Worm (Caenorhabditis elegans) whole organism, early embryonic: ENCODE results near the gene W08F4.3.
"Not testable (repeated sequence)": the region's sequence is repeated elsewhere in the genome, so short reads cannot be mapped to it uniquely, and the experiment has no call there.

Source experiments
- B0310.2 ChIP-seq: sonication (generic microtip); optimal IDR thresholded peaks from 2 replicates; lab custom pipeline; 2016; ENCODE audit warnings: mild to moderate bottlenecking, missing genetic modification characterization, missing compliant biosample characterization
- F13C5.2 ChIP-seq: sonication (generic microtip); optimal IDR thresholded peaks from 2 replicates; lab custom pipeline; 2017; ENCODE audit warnings: mild to moderate bottlenecking, missing genetic modification characterization, inconsistent platforms, missing compliant biosample characterization
- aly-1 ChIP-seq: sonication (generic microtip); optimal IDR thresholded peaks from 2 replicates; lab custom pipeline; 2016; ENCODE audit warnings: missing genetic modification characterization, missing compliant biosample characterization
- ama-1 ChIP-seq: fragments of 150-350 bp; optimal IDR thresholded peaks from 2 replicates; lab custom pipeline; 2014
- ceh-13 ChIP-seq: fragments of 200-800 bp; sonication (Bioruptor generic); optimal IDR thresholded peaks from 2 replicates; lab custom pipeline; 2018; ENCODE audit warnings: mild to moderate bottlenecking, missing genetic modification characterization, missing compliant biosample characterization
- ceh-36 ChIP-seq: sonication (generic microtip); optimal IDR thresholded peaks from 2 replicates; lab custom pipeline; 2016; ENCODE audit warnings: missing genetic modification characterization, inconsistent platforms, missing compliant biosample characterization
- ets-7 ChIP-seq: sonication (generic microtip); optimal IDR thresholded peaks from 2 replicates; lab custom pipeline; 2016; ENCODE audit warnings: missing genotype, missing genetic modification characterization, missing compliant biosample characterization
- flt-1 ChIP-seq: fragments of 200-800 bp; sonication (Bioruptor generic); IDR thresholded peaks from 2 replicates; pipeline ENCODE4 v1.3.6; 2022; ENCODE audit warnings: missing genetic modification characterization, missing compliant biosample characterization
- hmbx-1 ChIP-seq: sonication (generic microtip); optimal IDR thresholded peaks from 2 replicates; lab custom pipeline; 2016; ENCODE audit warnings: mild to moderate bottlenecking, missing genetic modification characterization, missing compliant biosample characterization
- hmg-4 ChIP-seq: fragments of 200-800 bp; sonication (Bioruptor generic); optimal IDR thresholded peaks from 2 replicates; lab custom pipeline; 2018; ENCODE audit warnings: mild to moderate bottlenecking, missing genetic modification characterization, missing compliant biosample characterization
- hnd-1 ChIP-seq: sonication (generic microtip); optimal IDR thresholded peaks from 2 replicates; lab custom pipeline; 2016; ENCODE audit warnings: missing genetic modification characterization, missing compliant biosample characterization
- pes-1 ChIP-seq: fragments of 200-800 bp; sonication (Bioruptor generic); IDR thresholded peaks from 2 replicates; pipeline ENCODE4 v1.3.6; 2022; ENCODE audit warnings: missing genetic modification reagents, missing genetic modification characterization, missing compliant biosample characterization
- scrt-1 ChIP-seq: fragments of 200-800 bp; sonication (Bioruptor generic); IDR thresholded peaks from 2 replicates; pipeline ENCODE4 v1.3.6; 2022; ENCODE audit warnings: missing genetic modification characterization, missing compliant biosample characterization
- sea-1 ChIP-seq: fragments of 200-800 bp; sonication (Bioruptor generic); conservative IDR thresholded peaks from 2 replicates; pipeline ENCODE4 v1.3.6; 2022; ENCODE audit warnings: missing genetic modification characterization, missing compliant biosample characterization
- tbx-11 ChIP-seq: fragments of 200-800 bp; sonication (Bioruptor generic); IDR thresholded peaks from 2 replicates; pipeline ENCODE4 v1.3.6; 2022; ENCODE audit warnings: missing genetic modification characterization, missing compliant biosample characterization
- tbx-37 ChIP-seq: fragments of 200-800 bp; sonication (Bioruptor generic); conservative IDR thresholded peaks from 2 replicates; pipeline ENCODE4 v1.3.6; 2022; ENCODE audit warnings: missing genetic modification reagents, missing genetic modification characterization, missing compliant biosample characterization
- tra-4 ChIP-seq: sonication (generic microtip); optimal IDR thresholded peaks from 2 replicates; lab custom pipeline; 2017; ENCODE audit warnings: missing genetic modification characterization, missing compliant biosample characterization

W08F4.3 gene

DNA sequence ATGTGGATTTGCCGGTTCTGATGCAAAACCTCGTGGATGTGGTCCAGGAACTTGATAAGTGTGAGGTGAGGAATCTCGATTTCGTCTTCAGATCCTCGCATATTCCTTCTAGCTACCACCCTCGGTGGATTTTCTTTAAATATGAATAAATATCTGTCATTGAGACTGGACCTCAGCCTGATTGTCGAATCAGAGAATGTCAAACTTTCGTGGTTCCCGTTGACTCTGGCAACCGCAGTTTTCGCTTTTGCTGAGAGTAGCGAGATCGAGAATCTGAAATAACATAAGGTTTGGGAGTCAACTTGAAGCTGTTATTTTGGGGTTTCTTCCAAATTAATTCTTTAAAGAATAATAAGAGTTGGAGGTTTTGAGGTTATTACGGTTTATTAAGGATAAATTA lies 2.2 kb downstream of the W08F4.3 start, which contains the start of gene fbxb-14:
TSS of gene fbxb-14 (minus strand) at position 101 of the 400 bp plus-strand sequence.
- no peak for TF ChIP-seq ets-7 (tag; lab: Kevin White, UChicago)
- TF ChIP-seq B0310.2 (tag; lab: Kevin White, UChicago): no peak
- no peak for TF ChIP-seq ceh-13 (GFP tag; lab: Kevin White, UChicago)
- TF ChIP-seq pes-1 (GFP tag; lab: Robert Waterston, UW): no peak
- no peak for TF ChIP-seq hnd-1 (tag; lab: Kevin White, UChicago)
- no peak for TF ChIP-seq F13C5.2
- TF ChIP-seq aly-1 (tag; lab: Kevin White, UChicago): no peak
- no peak for TF ChIP-seq tra-4 (tag; lab: Kevin White, UChicago)
- TF ChIP-seq ceh-36 (tag; lab: Kevin White, UChicago): no peak
- no peak for TF ChIP-seq flt-1 (GFP tag; lab: Robert Waterston, UW)
- no peak for TF ChIP-seq hmbx-1 (tag; lab: Kevin White, UChicago)
- TF ChIP-seq hmg-4 (GFP tag; lab: Kevin White, UChicago): no peak
- TF ChIP-seq scrt-1 (GFP tag; lab: Robert Waterston, UW): no peak

DNA sequence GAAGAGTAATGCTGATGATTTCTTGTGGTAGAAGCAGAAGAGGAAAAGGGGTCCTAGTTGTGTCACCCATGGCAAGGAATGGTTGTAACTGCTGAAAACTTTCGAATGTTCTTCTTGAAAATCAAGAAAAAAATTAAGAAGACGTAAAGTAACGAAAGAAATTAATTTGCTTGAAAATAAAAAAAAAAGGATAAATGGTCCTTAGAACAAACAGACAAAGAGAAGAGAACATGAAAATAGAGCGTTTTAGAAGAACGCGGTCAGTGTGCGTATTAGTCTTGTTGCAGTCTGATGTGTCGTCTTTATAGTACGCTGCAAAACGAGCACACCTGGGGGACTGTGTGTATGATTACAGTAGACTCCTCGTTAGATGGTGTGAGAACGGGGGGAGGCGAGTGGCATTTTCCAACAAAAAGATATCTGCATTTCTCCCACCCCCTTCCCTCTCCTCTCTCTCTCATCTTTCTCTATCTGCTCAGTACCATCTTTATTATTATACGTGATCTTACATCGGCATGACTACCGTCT lies 4.0 kb downstream of the W08F4.3 start, which contains the start of the genes W08F4.12 and W08F4.13:
TSS of gene W08F4.12 (minus strand) at position 101 of the 528 bp plus-strand sequence.
TSS of gene W08F4.13 (plus strand) at position 478 of the 528 bp plus-strand sequence.
- TF ChIP-seq hmbx-1 (tag; lab: Kevin White, UChicago): no peak

DNA sequence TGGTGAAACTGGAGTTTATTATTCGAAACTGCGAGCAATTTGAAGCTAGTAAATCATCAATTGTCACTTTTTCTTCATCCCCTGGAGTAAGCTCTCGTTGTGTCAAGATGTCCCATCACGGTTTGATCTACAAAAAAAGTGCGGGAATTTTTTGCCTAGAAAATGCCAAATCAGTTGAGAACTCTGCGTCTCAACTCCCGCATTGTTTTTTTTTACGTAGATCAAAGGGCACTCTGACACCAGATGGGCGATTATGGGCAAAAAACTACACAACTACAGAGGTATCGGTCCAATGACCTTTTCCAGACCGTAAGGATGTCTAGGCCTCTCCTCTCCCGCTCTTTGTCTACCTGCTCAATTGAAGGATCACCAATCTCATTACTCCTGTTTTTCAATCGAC lies 7.1 kb downstream of the W08F4.3 start, which contains the start of gene fbxb-34:
TSS of gene fbxb-34 (plus strand) at position 301 of the 400 bp plus-strand sequence.
- TF ChIP-seq B0310.2 (tag; lab: Kevin White, UChicago) (no peak), ets-7 (tag; lab: Kevin White, UChicago) (no peak), pes-1 (GFP tag; lab: Robert Waterston, UW) (no peak), ama-1 (no peak), scrt-1 (GFP tag; lab: Robert Waterston, UW) (no peak), hmg-4 (GFP tag; lab: Kevin White, UChicago) (no peak), hnd-1 (tag; lab: Kevin White, UChicago) (no peak), tra-4 (tag; lab: Kevin White, UChicago) (no peak), sea-1 (GFP tag; lab: Robert Waterston, UW) (no peak), flt-1 (GFP tag; lab: Robert Waterston, UW) (no peak), F13C5.2 (no peak), ceh-13 (GFP tag; lab: Kevin White, UChicago) (no peak), tbx-11 (no peak), tbx-37 (GFP tag; lab: Robert Waterston, UW) (no peak)

DNA sequence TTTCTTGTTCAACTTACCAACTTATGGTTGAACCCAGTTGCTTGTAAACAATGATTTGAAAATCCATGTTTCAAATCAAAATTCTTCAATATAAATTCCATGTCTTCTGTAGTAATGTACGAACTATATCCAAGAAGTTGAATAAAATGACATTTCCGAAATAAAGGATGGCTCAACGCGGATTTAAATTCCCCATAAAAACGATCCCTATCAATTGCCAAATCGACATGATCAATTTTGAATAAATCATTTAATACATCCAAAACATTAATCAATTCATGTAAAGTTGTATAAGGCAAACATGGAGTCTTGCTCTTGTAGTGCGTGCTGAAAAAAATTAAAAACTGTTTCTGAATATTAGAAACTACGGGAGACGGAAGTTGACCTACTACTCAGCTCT lies 10.7 kb downstream of the W08F4.3 start, which contains the start of gene W08F4.10:
TSS of gene W08F4.10 (minus strand) at position 101 of the 400 bp plus-strand sequence.
- no peak for TF ChIP-seq tbx-11
- no peak for TF ChIP-seq tbx-37 (GFP tag; lab: Robert Waterston, UW)
- no peak for TF ChIP-seq sea-1 (GFP tag; lab: Robert Waterston, UW)
- no peak for TF ChIP-seq ets-7 (tag; lab: Kevin White, UChicago)
- no peak for TF ChIP-seq hnd-1 (tag; lab: Kevin White, UChicago)

DNA sequence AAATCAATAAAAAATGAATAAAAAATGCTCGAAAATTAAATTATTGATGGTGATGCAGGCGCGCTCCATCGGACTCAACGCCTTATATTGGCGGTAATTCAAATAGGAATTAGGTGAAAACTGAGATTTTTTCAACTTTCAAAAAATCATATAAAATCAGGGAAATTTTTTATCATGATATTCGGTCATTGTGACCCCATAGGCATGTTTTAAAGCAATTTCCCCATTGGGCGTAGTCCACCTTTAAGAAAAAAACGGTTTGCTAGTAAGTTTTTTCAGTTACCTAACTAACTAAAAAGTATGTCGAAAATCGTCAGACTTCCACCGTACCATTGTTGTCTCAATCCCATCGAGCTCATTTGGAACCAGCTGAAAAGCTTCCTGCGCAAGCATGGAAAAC lies 12.8 kb downstream of the W08F4.3 start, which contains the start of gene W08F4.1:
TSS of gene W08F4.1 (plus strand) at position 301 of the 400 bp plus-strand sequence.
- not testable (repeated sequence) for TF ChIP-seq ceh-36 (tag; lab: Kevin White, UChicago); hmbx-1 (tag; lab: Kevin White, UChicago); sea-1 (GFP tag; lab: Robert Waterston, UW)

DNA sequence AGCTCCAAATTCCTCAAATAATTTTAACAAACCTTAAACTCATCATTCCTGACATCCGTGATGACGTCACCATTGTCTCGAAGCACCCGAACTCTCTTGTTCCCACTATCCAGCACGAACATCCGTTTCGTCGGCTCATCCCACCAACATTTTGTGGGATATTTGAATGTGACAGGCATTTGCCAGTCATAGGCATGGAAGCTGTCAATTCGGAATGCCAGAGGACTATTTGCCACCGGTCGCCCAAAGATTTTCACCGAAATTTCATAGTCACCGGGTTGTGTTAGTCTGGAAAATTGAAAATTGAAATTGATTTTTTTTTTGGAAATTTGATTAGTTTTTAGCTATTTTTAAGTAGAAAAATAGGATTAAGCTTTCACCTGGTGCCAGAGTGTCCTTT lies 16.3 kb downstream of the W08F4.3 start:
- TF ChIP-seq pes-1 (GFP tag; lab: Robert Waterston, UW) (no peak), sea-1 (GFP tag; lab: Robert Waterston, UW) (no peak), aly-1 (tag; lab: Kevin White, UChicago) (no peak), scrt-1 (GFP tag; lab: Robert Waterston, UW) (no peak), tra-4 (tag; lab: Kevin White, UChicago) (no peak), tbx-11 (no peak), hmg-4 (GFP tag; lab: Kevin White, UChicago) (no peak), ceh-36 (tag; lab: Kevin White, UChicago) (no peak), flt-1 (GFP tag; lab: Robert Waterston, UW) (no peak), ama-1 (no peak), tbx-37 (GFP tag; lab: Robert Waterston, UW) (no peak), F13C5.2 (no peak), ets-7 (tag; lab: Kevin White, UChicago) (no peak), B0310.2 (tag; lab: Kevin White, UChicago) (no peak), ceh-13 (GFP tag; lab: Kevin White, UChicago) (no peak), hnd-1 (tag; lab: Kevin White, UChicago) (no peak), hmbx-1 (tag; lab: Kevin White, UChicago) (no peak)

DNA sequence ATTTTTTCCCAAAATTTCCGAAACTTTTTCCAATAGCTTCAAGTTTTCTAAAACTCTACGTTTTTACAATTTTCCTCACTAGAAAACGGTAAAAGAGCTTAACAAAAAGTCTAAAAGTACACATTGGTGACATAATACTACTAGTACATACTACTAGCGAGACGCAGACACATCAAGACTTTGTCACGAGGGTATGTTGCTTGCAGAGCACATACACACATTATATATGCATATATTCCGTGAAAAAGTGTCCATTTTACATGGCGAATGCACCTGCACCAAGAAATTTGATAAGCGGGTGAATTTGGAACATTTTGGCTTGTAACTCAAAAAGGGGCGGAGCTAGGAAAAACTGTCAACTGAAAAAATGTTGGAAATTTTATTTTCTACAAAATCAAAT lies 20.9 kb downstream of the W08F4.3 start:
- TF ChIP-seq scrt-1 (GFP tag; lab: Robert Waterston, UW) (no peak), sea-1 (GFP tag; lab: Robert Waterston, UW) (no peak), tra-4 (tag; lab: Kevin White, UChicago) (no peak), aly-1 (tag; lab: Kevin White, UChicago) (no peak), ceh-36 (tag; lab: Kevin White, UChicago) (no peak), hmbx-1 (tag; lab: Kevin White, UChicago) (no peak)
